Worm (Caenorhabditis elegans): ENCODE data around the gene C50E10.1.

ce11 chrII:12289085-12289484, 13.2 kb downstream of the C50E10.1 start, which contains the start of gene Y57A10A.31:
- TF ChIP-seq nhr-10 (tag; optimal IDR thresholded peaks at IDR 0.05) (no peak), ama-1 (optimal IDR thresholded peaks at IDR 0.05) (no peak), R02D3.7 (tag; optimal IDR thresholded peaks at IDR 0.05) (no peak), ztf-4 (tag; optimal IDR thresholded peaks at IDR 0.05) (no peak), fos-1 (tag; optimal IDR thresholded peaks at IDR 0.05) (no peak), lin-11 (tag; optimal IDR thresholded peaks at IDR 0.05) (no peak), lin-39 (tag; optimal IDR thresholded peaks at IDR 0.05) (no peak), elt-3 (tag; optimal IDR thresholded peaks at IDR 0.05) (no peak), nhr-237 (tag; optimal IDR thresholded peaks at IDR 0.05) (no peak), unc-39 (tag; optimal IDR thresholded peaks at IDR 0.05) (no peak), snpc-4 (tag; optimal IDR thresholded peaks at IDR 0.05) (no peak), C34F6.9 (tag; optimal IDR thresholded peaks at IDR 0.05) (no peak), nhr-77 (tag; optimal IDR thresholded peaks at IDR 0.05) (no peak), aly-2 (tag; optimal IDR thresholded peaks at IDR 0.05) (no peak)

All from whole organism, L2 larva.